Fruit fly (Drosophila melanogaster) whole organism, embryonic: Measurements from ENCODE around the gene MBD-R2.
A peak's percentile ranks its signal among the peaks of the same experiment; 100 is the strongest.

Source experiments
- Awh ChIP-seq: fragments of 200-800 bp; sonication (Bioruptor generic); IDR thresholded peaks from 2 replicates; pipeline ENCODE4, ENCODE4 v1.3.6; 2022; ENCODE audit warnings: missing biosample characterization, missing genetic modification characterization
- CG10979 ChIP-seq: fragments of 200-800 bp; sonication (Bioruptor generic); optimal IDR thresholded peaks from 2 replicates; lab custom pipeline; 2018; ENCODE audit warnings: missing biosample characterization, mild to moderate bottlenecking, missing genetic modification characterization, moderate library complexity
- CG11398 ChIP-seq: fragments of 200-800 bp; sonication (Bioruptor generic); optimal IDR thresholded peaks from 2 replicates; lab custom pipeline; 2016; ENCODE audit warnings: missing biosample characterization, missing genetic modification characterization
- CG11695 ChIP-seq: fragments of 200-800 bp; sonication (Bioruptor generic); IDR thresholded peaks from 3 replicates; pipeline ENCODE4 v1.3.6; 2022; ENCODE audit warnings: missing biosample characterization, missing genetic modification characterization
- CG11723 ChIP-seq: fragments of 200-800 bp; sonication (Bioruptor generic); optimal IDR thresholded peaks from 2 replicates; lab custom pipeline; 2017; ENCODE audit warnings: missing biosample characterization, mild to moderate bottlenecking, missing genetic modification characterization
- CG12155 ChIP-seq: fragments of 200-800 bp; sonication (Bioruptor generic); optimal IDR thresholded peaks from 3 replicates; lab custom pipeline; 2016; ENCODE audit warnings: missing biosample characterization, missing genetic modification characterization
- CG1233 ChIP-seq: fragments of 200-800 bp; sonication (Bioruptor generic); optimal IDR thresholded peaks from 4 replicates; lab custom pipeline; 2018; ENCODE audit warnings: missing biosample characterization, mild to moderate bottlenecking, missing genetic modification characterization
- CG13287 ChIP-seq: fragments of 200-800 bp; sonication (Bioruptor generic); IDR thresholded peaks from 2 replicates; pipeline ENCODE4 v1.3.6; 2022; ENCODE audit warnings: missing biosample characterization, missing genetic modification characterization; ENCODE audit not compliant: partially characterized antibody
- CG14667 ChIP-seq: fragments of 200-800 bp; sonication (Bioruptor generic); IDR thresholded peaks from 2 replicates; pipeline ENCODE4 v1.3.6; 2022; ENCODE audit warnings: missing biosample characterization, missing genetic modification characterization
- CG1647 ChIP-seq: fragments of 200-800 bp; sonication (Bioruptor generic); optimal IDR thresholded peaks from 3 replicates; lab custom pipeline; 2016; ENCODE audit warnings: missing biosample characterization, missing genetic modification characterization
- CG17829 ChIP-seq: fragments of 200-800 bp; optimal IDR thresholded peaks from 2 replicates; lab custom pipeline; 2019; ENCODE audit warnings: missing biosample characterization, mild to moderate bottlenecking, missing genetic modification characterization, moderate library complexity
- CG18599 ChIP-seq: fragments of 200-800 bp; sonication (Bioruptor generic); optimal IDR thresholded peaks from 3 replicates; lab custom pipeline; 2017; ENCODE audit warnings: missing biosample characterization, missing genetic modification characterization, mild to moderate bottlenecking, moderate library complexity, missing genetic modification reagents
- CG34224 ChIP-seq: fragments of 200-800 bp; sonication (Bioruptor generic); IDR thresholded peaks from 3 replicates; pipeline ENCODE4 v1.3.6; 2022; ENCODE audit warnings: missing biosample characterization, missing genetic modification characterization; ENCODE audit not compliant: partially characterized antibody
- CG4328 ChIP-seq: fragments of 200-800 bp; sonication (Bioruptor generic); optimal IDR thresholded peaks from 3 replicates; lab custom pipeline; 2017; ENCODE audit warnings: missing biosample characterization, missing genetic modification reagents, missing genetic modification characterization
- CG4424 ChIP-seq: fragments of 200-800 bp; sonication (Bioruptor generic); optimal IDR thresholded peaks from 3 replicates; lab custom pipeline; 2016; ENCODE audit warnings: missing biosample characterization, missing genetic modification characterization
- CG6683 ChIP-seq: fragments of 200-800 bp; sonication (Bioruptor generic); optimal IDR thresholded peaks from 2 replicates; lab custom pipeline; 2017; ENCODE audit warnings: missing biosample characterization, mild to moderate bottlenecking, missing genetic modification characterization, missing genetic modification reagents
- CG8290 ChIP-seq, 3 experiments: fragments of 200-800 bp; sonication (Bioruptor generic); optimal IDR thresholded peaks; 2 replicates each; lab custom pipeline; 2016 to 2019; ENCODE audit warnings: missing biosample characterization in 3 of 3, missing genetic modification characterization in 3 of 3, mild to moderate bottlenecking in 2 of 3, moderate library complexity in 1 of 3
- CG8388 ChIP-seq: fragments of 200-800 bp; sonication (Bioruptor generic); optimal IDR thresholded peaks from 2 replicates; lab custom pipeline; 2019; ENCODE audit warnings: missing biosample characterization, mild to moderate bottlenecking, missing genetic modification characterization, moderate library complexity
- CG8944 ChIP-seq: fragments of 200-800 bp; sonication (Bioruptor generic); optimal IDR thresholded peaks from 3 replicates; lab custom pipeline; 2016; ENCODE audit warnings: missing biosample characterization, missing genetic modification characterization
- D19B ChIP-seq: fragments of 200-800 bp; sonication (Bioruptor generic); optimal IDR thresholded peaks from 2 replicates; lab custom pipeline; 2017; ENCODE audit warnings: missing biosample characterization, mild to moderate bottlenecking, missing genetic modification characterization
- Dad ChIP-seq: fragments of 200-800 bp; sonication (Bioruptor generic); optimal IDR thresholded peaks from 3 replicates; lab custom pipeline; 2016; ENCODE audit warnings: missing biosample characterization, missing genetic modification characterization
- Dfd ChIP-seq, 2 experiments: fragments of >200 bp; optimal IDR thresholded peaks; 2 replicates each; lab custom pipeline; 2017; ENCODE audit warnings: missing biosample characterization in 2 of 2, missing genetic modification characterization in 2 of 2
- Doc3 ChIP-seq: fragments of 200-800 bp; sonication (Bioruptor generic); IDR thresholded peaks from 3 replicates; pipeline ENCODE4 v1.3.6; 2022; ENCODE audit warnings: missing biosample characterization, missing genetic modification characterization; ENCODE audit not compliant: partially characterized antibody
- Ets97D ChIP-seq: fragments of 200-800 bp; sonication (Bioruptor generic); optimal IDR thresholded peaks from 3 replicates; lab custom pipeline; 2016; ENCODE audit warnings: missing biosample characterization, missing genetic modification characterization
- Fer1 ChIP-seq: fragments of 200-800 bp; sonication (Bioruptor generic); optimal IDR thresholded peaks from 2 replicates; lab custom pipeline; 2017; ENCODE audit warnings: missing biosample characterization, mild to moderate bottlenecking, missing genetic modification characterization
- Gug ChIP-seq: fragments of 200-800 bp; sonication (Bioruptor generic); IDR thresholded peaks from 4 replicates; pipeline ENCODE4 v1.3.6; 2022; ENCODE audit warnings: missing biosample characterization, missing genetic modification characterization
- H2.0 ChIP-seq: fragments of 200-800 bp; sonication (Bioruptor generic); IDR thresholded peaks from 2 replicates; pipeline ENCODE4 v1.3.6; 2022; ENCODE audit warnings: missing biosample characterization, missing genetic modification characterization
- MTF-1 ChIP-seq: fragments of 200-800 bp; sonication (Bioruptor generic); optimal IDR thresholded peaks from 2 replicates; lab custom pipeline; 2018; ENCODE audit warnings: missing biosample characterization, mild to moderate bottlenecking, missing genetic modification characterization, borderline replicate concordance
- Mes4 ChIP-seq: fragments of 200-800 bp; sonication (Bioruptor generic); optimal IDR thresholded peaks from 2 replicates; lab custom pipeline; 2016; ENCODE audit warnings: missing biosample characterization, missing genetic modification characterization
- Mrtf ChIP-seq: fragments of 200-800 bp; sonication (Bioruptor generic); IDR thresholded peaks from 3 replicates; pipeline ENCODE4 v1.3.6; 2022; ENCODE audit warnings: missing biosample characterization, missing genetic modification characterization
- NC2β ChIP-seq: fragments of 200-800 bp; sonication (Bioruptor generic); optimal IDR thresholded peaks from 2 replicates; lab custom pipeline; 2016; ENCODE audit warnings: missing biosample characterization, missing genetic modification characterization
- Sin3A ChIP-seq: fragments of >200 bp; optimal IDR thresholded peaks from 2 replicates; lab custom pipeline; 2018
- Sry-δ ChIP-seq: fragments of 200-800 bp; sonication (Bioruptor generic); optimal IDR thresholded peaks from 2 replicates; lab custom pipeline; 2016; ENCODE audit warnings: missing biosample characterization, missing genetic modification characterization
- bab2 ChIP-seq: fragments of 200-800 bp; sonication (Bioruptor generic); optimal IDR thresholded peaks from 2 replicates; lab custom pipeline; 2016; ENCODE audit warnings: missing biosample characterization, missing genetic modification characterization
- ftz-f1 ChIP-seq: fragments of 200-800 bp; sonication (Bioruptor generic); optimal IDR thresholded peaks from 2 replicates; lab custom pipeline; 2016; ENCODE audit warnings: missing biosample characterization, missing genetic modification characterization
- gcm2 ChIP-seq: fragments of 200-800 bp; sonication (Bioruptor generic); optimal IDR thresholded peaks from 2 replicates; lab custom pipeline; 2016; ENCODE audit warnings: missing biosample characterization, missing genetic modification characterization
- hb ChIP-seq: fragments of 200-800 bp; sonication (Bioruptor generic); IDR thresholded peaks from 3 replicates; pipeline ENCODE4 v1.3.6; 2022; ENCODE audit warnings: missing biosample characterization, missing genetic modification characterization; ENCODE audit not compliant: partially characterized antibody
- hkb ChIP-seq, 2 experiments: fragments of 200-800 bp in 1 of 2; fragments of >200 bp in 1 of 2; sonication (Bioruptor generic) in 1 of 2; IDR thresholded peaks in 1 of 2; optimal IDR thresholded peaks in 1 of 2; 2 replicates each; pipeline versions ENCODE4 v1.3.6 to Lab custom; 2017 to 2022; ENCODE audit warnings: missing biosample characterization in 1 of 2, missing genetic modification characterization in 1 of 2
- kay ChIP-seq: fragments of 200-800 bp; sonication (Bioruptor generic); optimal IDR thresholded peaks from 2 replicates; lab custom pipeline; 2016; ENCODE audit warnings: missing biosample characterization, missing genetic modification characterization
- lmd ChIP-seq: fragments of 200-800 bp; sonication (Bioruptor generic); IDR thresholded peaks from 2 replicates; pipeline ENCODE4 v1.3.6; 2022; ENCODE audit warnings: missing biosample characterization, missing genetic modification characterization
- mirr ChIP-seq: fragments of 200-800 bp; sonication (Bioruptor generic); optimal IDR thresholded peaks from 3 replicates; lab custom pipeline; 2018; ENCODE audit warnings: missing biosample characterization, mild to moderate bottlenecking, missing genetic modification characterization
- nerfin-1 ChIP-seq: fragments of 200-800 bp; sonication (Bioruptor generic); optimal IDR thresholded peaks from 3 replicates; lab custom pipeline; 2019; ENCODE audit warnings: missing biosample characterization, mild to moderate bottlenecking, missing genetic modification characterization, moderate library complexity
- oc ChIP-seq: fragments of 200-800 bp; sonication (Bioruptor generic); optimal IDR thresholded peaks from 2 replicates; lab custom pipeline; 2018; ENCODE audit warnings: missing biosample characterization, mild to moderate bottlenecking, missing genetic modification characterization, moderate library complexity
- p53 ChIP-seq: fragments of 200-800 bp; sonication (Bioruptor generic); optimal IDR thresholded peaks from 2 replicates; lab custom pipeline; 2016; ENCODE audit warnings: missing biosample characterization, missing genetic modification characterization
- sens ChIP-seq: fragments of 200-800 bp; sonication (Bioruptor generic); peaks from one replicate; lab custom pipeline; 2016; ENCODE audit warnings: missing biosample characterization, missing genetic modification characterization
- sr ChIP-seq: fragments of 200-800 bp; sonication (Bioruptor generic); IDR thresholded peaks from 3 replicates; pipeline ENCODE4 v1.3.6; 2022; ENCODE audit warnings: missing biosample characterization, missing genetic modification characterization
- ttk ChIP-seq: fragments of 200-800 bp; sonication (Bioruptor generic); IDR thresholded peaks from 2 replicates; pipeline ENCODE4 v2.1.2; 2022; ENCODE audit warnings: missing biosample characterization, missing genetic modification characterization
- z ChIP-seq: fragments of 200-800 bp; sonication (Bioruptor generic); IDR thresholded peaks from 3 replicates; pipeline ENCODE4 v1.3.6; 2022; ENCODE audit warnings: missing biosample characterization, missing genetic modification characterization
- zfh2 ChIP-seq: fragments of 200-800 bp; sonication (Bioruptor generic); optimal IDR thresholded peaks from 2 replicates; lab custom pipeline; 2016; ENCODE audit warnings: missing biosample characterization, missing genetic modification characterization

Gene MBD-R2

dm6 chr3R:12369135-12369792 is 13.2 kb upstream of the MBD-R2 start, which contains the start of gene GstD1 (continued):
- TF ChIP-seq CG10979 (tag; lab: Kevin White, UChicago) (peak; percentile 12), CG8388 (GFP tag; lab: Kevin White, UChicago) (no peak), Dad (GFP tag; lab: Kevin White, UChicago) (no peak), CG17829 (no peak), Gug (no peak), CG4328 (GFP tag; lab: Kevin White, UChicago) (no peak), bab2 (peak; percentile 51), Sry-δ (GFP tag; lab: Kevin White, UChicago) (no peak), gcm2 (no peak), z (GFP tag; lab: Robert Waterston, UW) (no peak), CG11398 (GFP tag; lab: Kevin White, UChicago) (no peak), CG8944 (GFP tag; lab: Kevin White, UChicago) (peak; percentile 23), CG14667 (GFP tag; lab: Robert Waterston, UW) (no peak), ttk (0 out of 2 replicates have a peak, but pooled peaks have one; percentile 23), CG1233 (GFP tag; lab: Kevin White, UChicago) (peak; percentile 4), zfh2 (no peak), H2.0 (GFP tag; lab: Robert Waterston, UW) (0 out of 2 replicates have a peak, but pooled peaks have one; percentile 4), sr (GFP tag; lab: Robert Waterston, UW) (no peak; the same call in 1 of the 3 replicates), sens (GFP tag; lab: Kevin White, UChicago) (peak; percentile 71), Doc3 (GFP tag; lab: Robert Waterston, UW) (no peak), NC2β (peak; percentile 38), CG11723 (GFP tag; lab: Kevin White, UChicago) (no peak), CG11695 (GFP tag; lab: Robert Waterston, UW) (0 out of 3 replicates have a peak, but pooled peaks have one; percentile 10), CG6683 (GFP tag; lab: Kevin White, UChicago) (no peak), CG13287 (peak; percentile 39; the same call in 1 of the 2 replicates), CG18599 (GFP tag; lab: Kevin White, UChicago) (peak; percentile 56), ftz-f1 (peak; percentile 88), kay (GFP tag; lab: Kevin White, UChicago) (peak; percentile 66), CG1647 (GFP tag; lab: Kevin White, UChicago) (peak; percentile 36), lmd (GFP tag; lab: Robert Waterston, UW) (peak; percentile 47), hkb (optimal IDR thresholded peaks at IDR 0.05; lab: Kevin White, UChicago) (no peak), hkb (GFP tag; IDR thresholded peaks at IDR 0.05; lab: Robert Waterston, UW) (no peak), CG8290 (GFP tag; optimal IDR thresholded peaks at IDR 0.05; lab: Kevin White, UChicago) (no peak), CG8290 (tag; optimal IDR thresholded peaks at IDR 0.05; lab: Kevin White, UChicago) (peak in 1 of 2 experiments; percentile 34), Awh (GFP tag; lab: Robert Waterston, UW) (no peak), hb (GFP tag; lab: Robert Waterston, UW) (no peak), CG12155 (GFP tag; lab: Kevin White, UChicago) (peak; percentile 42), Fer1 (peak; percentile 38), Sin3A (lab: Kevin White, UChicago) (no peak), D19B (peak; percentile 33), CG34224 (GFP tag; lab: Robert Waterston, UW) (peak; percentile 54; the same call in 2 of the 3 replicates), Ets97D (GFP tag; lab: Kevin White, UChicago) (no peak), CG4424 (GFP tag; lab: Kevin White, UChicago) (peak; percentile 8), mirr (GFP tag; lab: Kevin White, UChicago) (peak; percentile 43), MTF-1 (GFP tag; lab: Kevin White, UChicago) (no peak), Mrtf (GFP tag; lab: Robert Waterston, UW) (no peak), Dfd (GFP tag; optimal IDR thresholded peaks at IDR 0.05; lab: Kevin White, UChicago) (no peak), oc (tag; lab: Kevin White, UChicago) (no peak), p53 (GFP tag; lab: Kevin White, UChicago) (no peak), nerfin-1 (tag; lab: Kevin White, UChicago) (no peak), Mes4 (no peak)
